Fruit fly (Drosophila melanogaster): ENCODE measurements around the gene CG32847.

CG32847 gene

dm6 chr3L:15158330-15159114 lies 37.1 kb downstream of the CG32847 start, which contains the start of the genes Msh6 and Prp31:
TSS of gene Msh6 (minus strand) at chr3L:15158562.
TSS of gene Prp31 (plus strand) at chr3L:15159100.
- TF ChIP-seq D1 (tag; optimal IDR thresholded peaks at IDR 0.05), result no peak
- TF ChIP-seq EcR (GFP tag; optimal IDR thresholded peaks at IDR 0.05), result no peak
- no peak for TF ChIP-seq CG12605 (GFP tag; IDR thresholded peaks at IDR 0.05)
- TF ChIP-seq rn (GFP tag; IDR thresholded peaks at IDR 0.05), result no peak
- no peak for TF ChIP-seq gl (tag; optimal IDR thresholded peaks at IDR 0.05)
- TF ChIP-seq CG8159 (tag; optimal IDR thresholded peaks at IDR 0.05), result peak; percentile 76
- TF ChIP-seq CG8301 (tag; optimal IDR thresholded peaks at IDR 0.05), result peak; percentile 62
- TF ChIP-seq CG32121 (GFP tag; IDR thresholded peaks at IDR 0.05), result no peak
- 0 out of 2 replicates have a peak, but pooled peaks have one; percentile 23 for TF ChIP-seq CG10348 (GFP tag; IDR thresholded peaks at IDR 0.05)
- TF ChIP-seq Ets98B (GFP tag; IDR thresholded peaks at IDR 0.05), result no peak; the same call in 1 of the 2 replicates
- no peak for TF ChIP-seq CG14655 (GFP tag; optimal IDR thresholded peaks at IDR 0.05)
- TF ChIP-seq CG34367 (tag; optimal IDR thresholded peaks at IDR 0.05), result peak; percentile 66
- no peak for TF ChIP-seq fd96Ca (GFP tag; IDR thresholded peaks at IDR 0.05)
- peak; percentile 65 for TF ChIP-seq CG17806 (tag; optimal IDR thresholded peaks at IDR 0.05)
- peak; percentile 53; the same call in 2 of the 3 replicates for TF ChIP-seq CG4496 (GFP tag; IDR thresholded peaks at IDR 0.05)
- peak; percentile 75 for TF ChIP-seq CG15710 (tag; optimal IDR thresholded peaks at IDR 0.05)
- TF ChIP-seq Snoo (tag; optimal IDR thresholded peaks at IDR 0.05), result peak; percentile 44
- TF ChIP-seq CG9948 (tag; optimal IDR thresholded peaks at IDR 0.05), result peak; percentile 75
- no peak for TF ChIP-seq Pif1B (GFP tag; optimal IDR thresholded peaks at IDR 0.05)
- TF ChIP-seq Pif1A (GFP tag; optimal IDR thresholded peaks at IDR 0.05), result no peak
- no peak for TF ChIP-seq CG13204 (GFP tag; optimal IDR thresholded peaks at IDR 0.05)

- no peak for TF ChIP-seq CG15710 (tag; optimal IDR thresholded peaks at IDR 0.05)
- no peak for TF ChIP-seq Pif1B (GFP tag; optimal IDR thresholded peaks at IDR 0.05)
- TF ChIP-seq Ets98B (GFP tag; IDR thresholded peaks at IDR 0.05), result no peak
- no peak for TF ChIP-seq Pif1A (GFP tag; optimal IDR thresholded peaks at IDR 0.05)
- TF ChIP-seq CG32121 (GFP tag; IDR thresholded peaks at IDR 0.05), result no peak
- TF ChIP-seq CG4496 (GFP tag; IDR thresholded peaks at IDR 0.05), result no peak
- no peak for TF ChIP-seq CG17806 (tag; optimal IDR thresholded peaks at IDR 0.05)
- no peak for TF ChIP-seq CG8159 (tag; optimal IDR thresholded peaks at IDR 0.05)
- TF ChIP-seq CG9948 (tag; optimal IDR thresholded peaks at IDR 0.05), result no peak
- TF ChIP-seq gl (tag; optimal IDR thresholded peaks at IDR 0.05), result no peak
- no peak for TF ChIP-seq D1 (tag; optimal IDR thresholded peaks at IDR 0.05)
- TF ChIP-seq CG12605 (GFP tag; IDR thresholded peaks at IDR 0.05), result no peak
Measured at dm6 chr3L:15161549-15161948, 40.2 kb downstream of the CG32847 start, which contains the start of gene CG6878. TSS of gene CG6878 (plus strand) at chr3L:15161817.

dm6 chr3L:15162005-15162404 lies 40.6 kb downstream of the CG32847 start:
- TF ChIP-seq gl (tag; optimal IDR thresholded peaks at IDR 0.05) (no peak), CG34367 (tag; optimal IDR thresholded peaks at IDR 0.05) (no peak), Pif1A (GFP tag; optimal IDR thresholded peaks at IDR 0.05) (no peak), Ets98B (GFP tag; IDR thresholded peaks at IDR 0.05) (no peak), EcR (GFP tag; optimal IDR thresholded peaks at IDR 0.05) (no peak), CG4496 (GFP tag; IDR thresholded peaks at IDR 0.05) (no peak), CG8159 (tag; optimal IDR thresholded peaks at IDR 0.05) (no peak), CG9948 (tag; optimal IDR thresholded peaks at IDR 0.05) (no peak), CG14655 (GFP tag; optimal IDR thresholded peaks at IDR 0.05) (no peak), CG32121 (GFP tag; IDR thresholded peaks at IDR 0.05) (no peak), Pif1B (GFP tag; optimal IDR thresholded peaks at IDR 0.05) (no peak), CG8301 (tag; optimal IDR thresholded peaks at IDR 0.05) (no peak), CG12605 (GFP tag; IDR thresholded peaks at IDR 0.05) (no peak), CG10348 (GFP tag; IDR thresholded peaks at IDR 0.05) (no peak), CG17806 (tag; optimal IDR thresholded peaks at IDR 0.05) (no peak), fd96Ca (GFP tag; IDR thresholded peaks at IDR 0.05) (no peak)

DNA sequence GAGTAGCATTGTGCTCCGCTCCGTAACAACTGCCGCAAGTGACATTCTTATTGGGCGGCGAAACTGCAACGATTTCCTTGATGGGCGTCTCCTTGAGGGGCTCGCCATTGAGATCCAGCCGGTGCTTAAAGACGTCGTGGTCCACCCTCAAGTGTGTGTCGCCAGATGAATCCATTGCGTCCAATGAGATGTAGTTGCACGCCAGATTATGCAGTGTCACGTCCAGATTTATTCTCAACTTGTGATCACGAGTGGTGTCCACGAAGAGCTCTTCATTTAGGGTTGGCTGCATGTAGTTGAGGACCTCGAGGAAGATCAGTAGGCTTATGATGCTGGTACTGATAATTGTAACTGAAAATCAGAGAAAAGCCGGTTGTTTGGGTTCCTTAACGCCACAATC lies 41.6 kb downstream of the CG32847 start:
- no peak for TF ChIP-seq fd96Ca (GFP tag; IDR thresholded peaks at IDR 0.05)
- TF ChIP-seq CG8159 (tag; optimal IDR thresholded peaks at IDR 0.05), result no peak
- no peak for TF ChIP-seq EcR (GFP tag; optimal IDR thresholded peaks at IDR 0.05)
- no peak for TF ChIP-seq Pif1A (GFP tag; optimal IDR thresholded peaks at IDR 0.05)
- TF ChIP-seq rn (GFP tag; IDR thresholded peaks at IDR 0.05), result no peak
- TF ChIP-seq CG32121 (GFP tag; IDR thresholded peaks at IDR 0.05), result no peak
- no peak for TF ChIP-seq CG10348 (GFP tag; IDR thresholded peaks at IDR 0.05)
- no peak for TF ChIP-seq CG9948 (tag; optimal IDR thresholded peaks at IDR 0.05)
- no peak for TF ChIP-seq CG14655 (GFP tag; optimal IDR thresholded peaks at IDR 0.05)
- no peak for TF ChIP-seq D1 (tag; optimal IDR thresholded peaks at IDR 0.05)
- no peak for TF ChIP-seq CG34367 (tag; optimal IDR thresholded peaks at IDR 0.05)
- no peak for TF ChIP-seq CG8301 (tag; optimal IDR thresholded peaks at IDR 0.05)
- no peak for TF ChIP-seq gl (tag; optimal IDR thresholded peaks at IDR 0.05)
- no peak for TF ChIP-seq CG13204 (GFP tag; optimal IDR thresholded peaks at IDR 0.05)
- TF ChIP-seq CG4496 (GFP tag; IDR thresholded peaks at IDR 0.05), result no peak

- no peak for TF ChIP-seq CG14655 (GFP tag; optimal IDR thresholded peaks at IDR 0.05)
Measured at dm6 chr3L:15163414-15163813, 42.0 kb downstream of the CG32847 start, which contains the start of gene CG7011. TSS of gene CG7011 (minus strand) at chr3L:15163628.

- TF ChIP-seq CG4496 (GFP tag; IDR thresholded peaks at IDR 0.05) (no peak), CG34367 (tag; optimal IDR thresholded peaks at IDR 0.05) (no peak), Pif1A (GFP tag; optimal IDR thresholded peaks at IDR 0.05) (no peak), Ets98B (GFP tag; IDR thresholded peaks at IDR 0.05) (no peak), D1 (tag; optimal IDR thresholded peaks at IDR 0.05) (no peak), CG13204 (GFP tag; optimal IDR thresholded peaks at IDR 0.05) (no peak), CG15710 (tag; optimal IDR thresholded peaks at IDR 0.05) (no peak), CG17806 (tag; optimal IDR thresholded peaks at IDR 0.05) (no peak), CG9948 (tag; optimal IDR thresholded peaks at IDR 0.05) (no peak), rn (GFP tag; IDR thresholded peaks at IDR 0.05) (no peak), CG12605 (GFP tag; IDR thresholded peaks at IDR 0.05) (no peak), Snoo (tag; optimal IDR thresholded peaks at IDR 0.05) (no peak)
Measured at dm6 chr3L:15169010-15169409, 47.6 kb downstream of the CG32847 start.
